Fruit fly (Drosophila melanogaster) Kc167 (cell line): ENCODE measurements around the gene CG7720.

Source experiments
- Myc ChIP-seq: fragments of >200 bp; optimal IDR thresholded peaks from 2 replicates; lab custom pipeline; 2017; ENCODE audit warnings: missing external identifiers
- Sin3A ChIP-seq: fragments of >200 bp; optimal IDR thresholded peaks from 2 replicates; lab custom pipeline; 2018; ENCODE audit warnings: missing external identifiers
- h ChIP-seq: fragments of >200 bp; optimal IDR thresholded peaks from 3 replicates; lab custom pipeline; 2018; ENCODE audit warnings: missing external identifiers
- insv ChIP-seq: fragments of >200 bp; optimal IDR thresholded peaks from 3 replicates; lab custom pipeline; 2018; ENCODE audit warnings: missing external identifiers
- psq ChIP-seq: fragments of >200 bp; optimal IDR thresholded peaks from 2 replicates; lab custom pipeline; 2017; ENCODE audit warnings: missing external identifiers
- ttk ChIP-seq: sonication (Bioruptor generic); optimal IDR thresholded peaks from 2 replicates; lab custom pipeline; 2017; ENCODE audit warnings: missing external identifiers

- TF ChIP-seq insv (lab: Kevin White, UChicago) (no peak), Myc (lab: Kevin White, UChicago) (no peak), ttk (lab: Kevin White, UChicago) (no peak), h (lab: Kevin White, UChicago) (no peak), Sin3A (lab: Kevin White, UChicago) (no peak), psq (no peak)
These were observed 62.6 kb downstream of the CG7720 start, which contains the start of gene CG14302 for dm6 chr3R:18732381-18732780.
